Worm (Caenorhabditis elegans) whole organism, mixed stage, embryonic: ENCODE data around the gene oac-2.

ENCODE experiments used
- M03D4.4 ChIP-seq: sonication (generic microtip); optimal IDR thresholded peaks from 2 replicates; lab custom pipeline; 2017; ENCODE audit warnings: mild to moderate bottlenecking, missing genetic modification characterization, missing compliant biosample characterization
- blmp-1 ChIP-seq: fragments of 150-350 bp; optimal IDR thresholded peaks from 2 replicates; lab custom pipeline; 2014; ENCODE audit warnings: missing biosample characterization, missing genetic modification characterization
- ceh-39 ChIP-seq: fragments of 150-350 bp; optimal IDR thresholded peaks from 2 replicates; lab custom pipeline; 2014; ENCODE audit warnings: missing biosample characterization, missing genetic modification characterization
- ceh-43 ChIP-seq: fragments of 200-800 bp; sonication (Bioruptor generic); optimal IDR thresholded peaks from 2 replicates; lab custom pipeline; 2018; ENCODE audit warnings: mild to moderate bottlenecking, missing genetic modification characterization, moderate library complexity, missing compliant biosample characterization
- cnd-1 ChIP-seq: fragments of 200-800 bp; sonication (Bioruptor generic); optimal IDR thresholded peaks from 2 replicates; lab custom pipeline; 2018; ENCODE audit warnings: mild to moderate bottlenecking, missing genetic modification characterization, missing compliant biosample characterization
- drap-1 ChIP-seq: fragments of 200-800 bp; sonication (Bioruptor generic); optimal IDR thresholded peaks from 3 replicates; lab custom pipeline; 2018; ENCODE audit warnings: mild to moderate bottlenecking, missing genetic modification characterization, missing compliant biosample characterization
- elt-1 ChIP-seq: sonication (generic microtip); optimal IDR thresholded peaks from 2 replicates; lab custom pipeline; 2017; ENCODE audit warnings: missing genetic modification characterization, mild to moderate bottlenecking, missing compliant biosample characterization, antibody characterized with exemption, moderate library complexity, borderline replicate concordance; ENCODE audit not compliant: insufficient read depth
- elt-3 ChIP-seq: fragments of 150-350 bp; optimal IDR thresholded peaks from 2 replicates; lab custom pipeline; 2014; ENCODE audit warnings: missing biosample characterization, missing genetic modification characterization
- flh-1 ChIP-seq: fragments of 200-800 bp; sonication (Bioruptor generic); optimal IDR thresholded peaks from 2 replicates; lab custom pipeline; 2018; ENCODE audit warnings: mild to moderate bottlenecking, missing genetic modification characterization, moderate library complexity, missing compliant biosample characterization
- ham-2 ChIP-seq: fragments of 200-800 bp; sonication (Bioruptor generic); optimal IDR thresholded peaks from 2 replicates; lab custom pipeline; 2018; ENCODE audit warnings: mild to moderate bottlenecking, missing genetic modification characterization, missing compliant biosample characterization
- hlh-1 ChIP-seq: fragments of 150-350 bp; optimal IDR thresholded peaks from 2 replicates; lab custom pipeline; 2014; ENCODE audit warnings: missing biosample characterization, missing genetic modification reagents, missing genetic modification characterization
- lin-13 ChIP-seq: fragments of 150-350 bp; optimal IDR thresholded peaks from 2 replicates; lab custom pipeline; 2014; ENCODE audit warnings: missing biosample characterization, missing genetic modification characterization
- lin-32 ChIP-seq: fragments of 200-800 bp; sonication (Bioruptor generic); optimal IDR thresholded peaks from 2 replicates; lab custom pipeline; 2018; ENCODE audit warnings: mild to moderate bottlenecking, missing genetic modification characterization, missing compliant biosample characterization
- lsy-2 ChIP-seq: fragments of 150-350 bp; optimal IDR thresholded peaks from 2 replicates; lab custom pipeline; 2014; ENCODE audit warnings: missing biosample characterization, missing genetic modification characterization
- mab-5 ChIP-seq: fragments of 150-350 bp; optimal IDR thresholded peaks from 2 replicates; lab custom pipeline; 2014; ENCODE audit warnings: missing biosample characterization, missing genetic modification characterization
- mep-1 ChIP-seq: fragments of 150-350 bp; optimal IDR thresholded peaks from 2 replicates; lab custom pipeline; 2017; ENCODE audit warnings: missing biosample characterization, missing genetic modification reagents, missing genetic modification characterization, inconsistent platforms
- mls-2 ChIP-seq: sonication (generic microtip); optimal IDR thresholded peaks from 2 replicates; lab custom pipeline; 2016; ENCODE audit warnings: mild to moderate bottlenecking, missing genetic modification characterization, moderate library complexity, missing compliant biosample characterization
- nhr-2 ChIP-seq: fragments of 150-350 bp; optimal IDR thresholded peaks from 2 replicates; lab custom pipeline; 2014; ENCODE audit warnings: missing biosample characterization, missing genetic modification characterization
- nhr-237 ChIP-seq: fragments of 150-350 bp; optimal IDR thresholded peaks from 2 replicates; lab custom pipeline; 2014; ENCODE audit warnings: missing biosample characterization, missing genetic modification characterization
- nhr-76 ChIP-seq: sonication (generic microtip); optimal IDR thresholded peaks from 2 replicates; lab custom pipeline; 2017; ENCODE audit warnings: missing biosample characterization, missing genetic modification characterization
- pha-4 ChIP-seq: fragments of 150-350 bp; optimal IDR thresholded peaks from 2 replicates; lab custom pipeline; 2018; ENCODE audit warnings: missing biosample characterization, missing genetic modification reagents, missing genetic modification characterization
- sem-2 ChIP-seq: fragments of 200-800 bp; sonication (Bioruptor generic); optimal IDR thresholded peaks from 2 replicates; lab custom pipeline; 2018; ENCODE audit warnings: mild to moderate bottlenecking, missing genetic modification characterization, missing compliant biosample characterization
- snpc-4 ChIP-seq: fragments of 150-350 bp; optimal IDR thresholded peaks from 2 replicates; lab custom pipeline; 2014; ENCODE audit warnings: missing biosample characterization, missing genetic modification characterization
- sptf-1 ChIP-seq: sonication (generic microtip); optimal IDR thresholded peaks from 2 replicates; lab custom pipeline; 2017; ENCODE audit warnings: mild to moderate bottlenecking, missing genetic modification characterization, moderate library complexity, missing compliant biosample characterization
- unc-120 ChIP-seq: sonication (generic microtip); optimal IDR thresholded peaks from 2 replicates; lab custom pipeline; 2017; ENCODE audit warnings: missing genetic modification characterization, missing compliant biosample characterization; ENCODE audit not compliant: poor library complexity, severe bottlenecking
- unc-39 ChIP-seq: fragments of 150-350 bp; optimal IDR thresholded peaks from 2 replicates; lab custom pipeline; 2014; ENCODE audit warnings: missing biosample characterization, missing genetic modification characterization
- unc-62 ChIP-seq: fragments of 150-350 bp; optimal IDR thresholded peaks from 2 replicates; lab custom pipeline; 2014; ENCODE audit warnings: missing biosample characterization, missing genetic modification reagents, missing genetic modification characterization
- zip-8 ChIP-seq: fragments of 150-350 bp; optimal IDR thresholded peaks from 2 replicates; lab custom pipeline; 2014; ENCODE audit warnings: missing biosample characterization, missing genetic modification characterization
- ztf-11 ChIP-seq: fragments of 150-350 bp; optimal IDR thresholded peaks from 2 replicates; lab custom pipeline; 2014; ENCODE audit warnings: missing biosample characterization, missing genetic modification characterization

The oac-2 gene

DNA sequence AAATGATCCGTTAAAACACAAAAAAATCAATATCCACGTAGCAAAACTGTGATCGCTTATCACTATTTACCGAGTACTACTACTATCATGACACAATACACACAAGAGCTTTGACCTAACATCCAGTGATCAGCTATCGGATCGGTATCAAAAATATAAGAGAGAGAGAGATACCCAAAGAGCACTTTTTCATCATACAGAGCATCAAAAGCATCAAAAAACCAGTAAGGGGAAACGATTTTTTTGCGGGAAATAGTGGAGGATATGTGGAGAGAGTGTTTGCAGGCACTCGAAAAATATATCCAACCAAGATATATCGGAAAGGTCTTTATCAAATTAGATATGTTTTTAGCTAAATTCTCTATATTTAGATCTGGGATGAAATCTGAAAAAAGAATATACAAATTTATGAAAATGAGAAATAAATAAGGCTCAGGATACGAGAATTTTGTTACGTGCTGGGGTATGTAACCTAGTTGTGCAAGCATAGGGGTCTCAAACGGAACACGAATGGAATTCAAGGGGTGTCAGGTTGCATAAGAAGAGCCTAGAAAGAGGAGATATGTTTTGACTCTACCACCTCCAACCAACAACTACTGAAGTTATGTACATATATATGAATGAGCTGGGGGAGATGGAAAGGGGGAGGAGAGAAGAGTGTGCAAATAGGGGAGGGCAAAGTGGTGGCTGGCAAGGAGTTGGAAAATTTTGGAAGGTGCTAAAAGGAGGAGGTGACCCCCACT lies 29.7 kb downstream of the oac-2 start:
- no peak for TF ChIP-seq flh-1 (GFP tag; lab: Kevin White, UChicago)
- peak; percentile 25 for TF ChIP-seq M03D4.4 (tag; lab: Kevin White, UChicago)
- no peak for TF ChIP-seq ceh-43 (GFP tag; lab: Kevin White, UChicago)
- peak; percentile 22 for TF ChIP-seq mls-2
- TF ChIP-seq cnd-1 (tag; lab: Kevin White, UChicago): no peak
- TF ChIP-seq ztf-11: no peak
- no peak for TF ChIP-seq drap-1 (GFP tag; lab: Kevin White, UChicago)

- TF ChIP-seq nhr-237 (no peak), ceh-43 (GFP tag; lab: Kevin White, UChicago) (no peak), nhr-2 (tag; lab: Kevin White, UChicago) (no peak)
Measured at ce11 chrV:3444777-3445089, 30.2 kb downstream of the oac-2 start, which contains the start of gene cfz-2. TSS of gene cfz-2 (minus strand) at chrV:3444877.

DNA sequence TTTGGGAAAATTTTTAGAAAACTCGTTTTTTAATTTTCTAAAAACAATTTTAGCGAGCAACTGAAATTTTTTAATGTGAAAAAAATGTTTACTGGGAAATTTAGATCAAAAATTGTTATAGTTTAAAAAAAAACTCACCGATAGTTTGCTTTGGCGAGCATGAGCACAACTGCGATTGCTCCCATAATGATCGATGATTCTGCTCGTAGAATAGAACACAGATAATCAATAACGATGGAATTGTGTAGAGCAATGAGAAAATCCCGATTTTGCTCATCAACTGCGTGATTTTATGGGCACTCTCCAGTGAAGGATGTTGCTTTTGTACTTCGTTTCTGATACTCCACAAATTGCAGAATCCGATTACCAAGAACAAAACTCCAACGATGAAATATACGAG lies 32.3 kb downstream of the oac-2 start:
- TF ChIP-seq unc-120 (tag; lab: Kevin White, UChicago) (no peak), nhr-2 (tag; lab: Kevin White, UChicago) (no peak), ztf-11 (no peak), lin-13 (tag; lab: Kevin White, UChicago) (no peak), zip-8 (no peak), M03D4.4 (tag; lab: Kevin White, UChicago) (no peak), mep-1 (tag; lab: Kevin White, UChicago) (no peak), unc-62 (GFP tag; lab: Kevin White, UChicago) (no peak)

ce11 chrV:3431535-3431990 lies 43.4 kb downstream of the oac-2 start, which contains the start of the genes T20D4.19 and srj-9:
TSS of gene T20D4.19 (minus strand) at chrV:3431635.
TSS of gene srj-9 (plus strand) at chrV:3431940.
- TF ChIP-seq ztf-11 (no peak), lsy-2 (tag; lab: Kevin White, UChicago) (no peak), pha-4 (tag; lab: Kevin White, UChicago) (no peak), nhr-2 (tag; lab: Kevin White, UChicago) (peak; percentile 31), hlh-1 (tag; lab: Kevin White, UChicago) (no peak)

DNA sequence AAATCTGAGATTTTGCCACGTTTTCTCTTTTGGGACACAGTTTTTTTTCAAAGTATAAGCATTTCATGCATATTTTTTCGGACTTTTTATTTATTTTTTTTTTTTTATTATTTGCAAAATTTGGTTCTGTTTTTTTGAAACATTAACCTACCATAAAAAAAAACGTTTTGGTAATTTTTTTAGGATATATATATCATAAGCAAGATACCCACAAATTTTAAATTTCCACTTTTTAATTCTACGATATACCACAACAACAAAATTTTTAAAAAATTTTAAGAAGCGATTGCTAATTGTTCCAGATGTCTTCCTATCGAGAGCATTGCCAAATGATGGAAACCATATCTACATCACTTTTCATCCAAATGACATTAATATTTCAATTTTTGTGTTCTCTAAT lies 46.2 kb downstream of the oac-2 start, which contains the start of gene srab-20:
Gene srab-20 (plus strand): TSS at position 301 of the 400 bp plus-strand sequence.
- TF ChIP-seq sptf-1 (no peak), mab-5 (no peak)

DNA sequence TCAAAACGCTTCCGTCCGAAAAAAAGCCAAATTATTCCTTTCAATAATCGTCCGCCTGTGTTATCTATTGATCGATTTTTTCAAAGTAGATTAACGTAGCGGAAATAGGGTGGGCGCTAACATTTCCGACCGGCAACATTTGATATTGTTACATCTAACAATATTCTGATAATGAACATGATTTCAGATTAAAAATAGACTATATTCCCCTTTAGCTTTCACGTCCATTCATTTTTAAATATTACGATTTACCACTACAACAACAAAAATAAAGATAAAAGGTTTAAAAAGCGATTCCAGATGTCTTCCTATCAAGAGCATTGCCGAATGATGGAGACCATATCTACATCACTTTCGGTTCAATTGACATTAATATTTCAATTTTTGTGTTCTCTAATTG lies 48.8 kb downstream of the oac-2 start, which contains the start of gene srab-22:
Gene srab-22 (plus strand): TSS at position 301 of the 400 bp plus-strand sequence.
- TF ChIP-seq nhr-76 (tag; lab: Kevin White, UChicago): no peak
- TF ChIP-seq snpc-4: no peak

DNA sequence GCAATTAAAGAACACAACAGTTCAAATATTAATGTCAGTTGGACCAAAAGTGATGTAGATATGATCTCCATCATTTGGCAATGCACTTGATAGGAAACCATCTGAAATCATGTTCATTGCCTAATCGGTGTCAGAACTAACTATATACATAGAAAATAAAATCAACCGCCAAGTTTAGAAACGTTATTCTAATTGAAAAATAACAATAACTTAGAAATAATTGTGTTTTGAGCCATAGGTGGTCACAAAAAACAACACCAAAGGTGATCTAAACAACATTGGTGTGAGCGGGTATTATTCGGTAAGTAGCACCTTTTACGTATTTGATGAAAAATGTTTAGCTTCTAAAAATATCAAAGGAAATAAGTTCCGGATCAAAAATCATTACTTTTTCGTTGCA lies 50.6 kb downstream of the oac-2 start, which contains the start of gene srab-21:
Gene srab-21 (minus strand): TSS at position 101 of the 400 bp plus-strand sequence.
- TF ChIP-seq elt-3: no peak
- TF ChIP-seq zip-8: no peak
- no peak for TF ChIP-seq unc-62 (GFP tag; lab: Kevin White, UChicago)
- TF ChIP-seq pha-4 (tag; lab: Kevin White, UChicago): no peak
- TF ChIP-seq hlh-1 (tag; lab: Kevin White, UChicago): no peak
- TF ChIP-seq blmp-1 (tag; lab: Kevin White, UChicago): no peak
- no peak for TF ChIP-seq drap-1 (GFP tag; lab: Kevin White, UChicago)
- no peak for TF ChIP-seq M03D4.4 (tag; lab: Kevin White, UChicago)
- TF ChIP-seq ceh-39 (tag; lab: Kevin White, UChicago): no peak
- TF ChIP-seq lin-13 (tag; lab: Kevin White, UChicago): no peak
- no peak for TF ChIP-seq lsy-2 (tag; lab: Kevin White, UChicago)
- TF ChIP-seq unc-39 (tag; lab: Kevin White, UChicago): no peak
- no peak for TF ChIP-seq mep-1 (tag; lab: Kevin White, UChicago)
- no peak for TF ChIP-seq sem-2 (GFP tag; lab: Kevin White, UChicago)
- TF ChIP-seq snpc-4: no peak
- no peak for TF ChIP-seq ham-2 (GFP tag; lab: Kevin White, UChicago)
- no peak for TF ChIP-seq lin-32 (GFP tag; lab: Kevin White, UChicago)
- no peak for TF ChIP-seq elt-1 (tag; lab: Kevin White, UChicago)
